Worm (Caenorhabditis elegans) whole organism, dauer: ENCODE results near the gene ZC404.1.

Source experiments
- unc-62 ChIP-seq: sonication (generic microtip); optimal IDR thresholded peaks from 2 replicates; lab custom pipeline; 2017; ENCODE audit warnings: missing biosample characterization, missing genetic modification reagents, missing genetic modification characterization

ZC404.1 gene

ce11 chrV:6782260-6782659 lies 11.7 kb upstream of the ZC404.1 start:
- TF ChIP-seq unc-62 (GFP tag; lab: Kevin White, UChicago), result no peak

- no peak for TF ChIP-seq unc-62 (GFP tag; lab: Kevin White, UChicago)
Measured at ce11 chrV:6783044-6783625, 10.9 kb upstream of the ZC404.1 start.

- no peak for TF ChIP-seq unc-62 (GFP tag; lab: Kevin White, UChicago)
Measured at ce11 chrV:6784853-6785492, 9.0 kb upstream of the ZC404.1 start, which contains the start of the genes spn-4 and spe-39. spn-4 (minus strand) TSS chrV:6784903. spe-39 (plus strand) TSS chrV:6785451.

ce11 chrV:6787906-6788430 lies 6.0 kb upstream of the ZC404.1 start, which contains the start of gene ZC404.2:
ZC404.2 (plus strand) TSS chrV:6787952.
- TF ChIP-seq unc-62 (GFP tag; lab: Kevin White, UChicago), result no peak

- no peak for TF ChIP-seq unc-62 (GFP tag; lab: Kevin White, UChicago)
Measured at ce11 chrV:6792565-6792964, 1.4 kb upstream of the ZC404.1 start, which contains the start of gene gck-2. gck-2 (minus strand) TSS chrV:6792665.

ce11 chrV:6792973-6793372 lies 1.0 kb upstream of the ZC404.1 start:
- TF ChIP-seq unc-62 (GFP tag; lab: Kevin White, UChicago), result no peak

- TF ChIP-seq unc-62 (GFP tag; lab: Kevin White, UChicago), result no peak
Measured at ce11 chrV:6796264-6796663, 2.3 kb downstream of the ZC404.1 start.

- no peak for TF ChIP-seq unc-62 (GFP tag; lab: Kevin White, UChicago)
Measured at ce11 chrV:6796894-6797293, 2.9 kb downstream of the ZC404.1 start.

ce11 chrV:6799564-6799963 lies 5.6 kb downstream of the ZC404.1 start, which contains the start of gene dmsr-9:
dmsr-9 (minus strand) TSS chrV:6799664.
- TF ChIP-seq unc-62 (GFP tag; lab: Kevin White, UChicago), result no peak

ce11 chrV:6801850-6802249 lies 7.9 kb downstream of the ZC404.1 start, which contains the start of gene dmsr-10:
dmsr-10 (minus strand) TSS chrV:6801950.
- TF ChIP-seq unc-62 (GFP tag; lab: Kevin White, UChicago), result no peak

- TF ChIP-seq unc-62 (GFP tag; lab: Kevin White, UChicago), result no peak
Measured at ce11 chrV:6803992-6804391, 10.0 kb downstream of the ZC404.1 start, which contains the start of gene dmsr-11. dmsr-11 (minus strand) TSS chrV:6804092.

ce11 chrV:6806340-6806739 lies 12.4 kb downstream of the ZC404.1 start, which contains the start of gene dmsr-12:
dmsr-12 (minus strand) TSS chrV:6806440.
- no peak for TF ChIP-seq unc-62 (GFP tag; lab: Kevin White, UChicago)

ce11 chrV:6808962-6809361 lies 15.0 kb downstream of the ZC404.1 start, which contains the start of gene dmsr-16:
dmsr-16 (minus strand) TSS chrV:6809062.
- no peak for TF ChIP-seq unc-62 (GFP tag; lab: Kevin White, UChicago)

- TF ChIP-seq unc-62 (GFP tag; lab: Kevin White, UChicago), result no peak
Measured at ce11 chrV:6810091-6810490, 16.1 kb downstream of the ZC404.1 start.

ce11 chrV:6811863-6812262 lies 17.9 kb downstream of the ZC404.1 start:
- no peak for TF ChIP-seq unc-62 (GFP tag; lab: Kevin White, UChicago)

- TF ChIP-seq unc-62 (GFP tag; lab: Kevin White, UChicago), result no peak
Measured at ce11 chrV:6813862-6814261, 19.9 kb downstream of the ZC404.1 start.
